Worm (Caenorhabditis elegans): ENCODE measurements around the gene gspd-1.

Gene gspd-1

ce11 chrIV:11284102-11284531 lies 33.1 kb upstream of the gspd-1 start (continued):
- TF ChIP-seq F16B12.6 (tag; optimal IDR thresholded peaks at IDR 0.05) = no peak
- no peak for TF ChIP-seq fos-1 (tag; optimal IDR thresholded peaks at IDR 0.05)
- peak in 1 of 2 experiments; percentile 20 for TF ChIP-seq lsy-2 (tag; optimal IDR thresholded peaks at IDR 0.05)
- TF ChIP-seq skn-1 (tag; optimal IDR thresholded peaks at IDR 0.05) = no peak
- TF ChIP-seq fkh-10 (GFP tag; optimal IDR thresholded peaks at IDR 0.05) = no peak
- peak; percentile 50 for TF ChIP-seq nhr-90 (tag; optimal IDR thresholded peaks at IDR 0.05; ENCODE audit: poor library complexity)
- TF ChIP-seq lin-14 (GFP tag; optimal IDR thresholded peaks at IDR 0.05) = no peak
- TF ChIP-seq ceh-82 (tag; optimal IDR thresholded peaks at IDR 0.05) = peak in 1 of 3 experiments; percentile 1
- TF ChIP-seq efl-3 (GFP tag; optimal IDR thresholded peaks at IDR 0.05) = no peak
- TF ChIP-seq nhr-47 (tag; optimal IDR thresholded peaks at IDR 0.05) = no peak
- no peak for TF ChIP-seq tlp-1 (tag; optimal IDR thresholded peaks at IDR 0.05)
- TF ChIP-seq swsn-7 (tag; optimal IDR thresholded peaks at IDR 0.05) = no peak

DNA sequence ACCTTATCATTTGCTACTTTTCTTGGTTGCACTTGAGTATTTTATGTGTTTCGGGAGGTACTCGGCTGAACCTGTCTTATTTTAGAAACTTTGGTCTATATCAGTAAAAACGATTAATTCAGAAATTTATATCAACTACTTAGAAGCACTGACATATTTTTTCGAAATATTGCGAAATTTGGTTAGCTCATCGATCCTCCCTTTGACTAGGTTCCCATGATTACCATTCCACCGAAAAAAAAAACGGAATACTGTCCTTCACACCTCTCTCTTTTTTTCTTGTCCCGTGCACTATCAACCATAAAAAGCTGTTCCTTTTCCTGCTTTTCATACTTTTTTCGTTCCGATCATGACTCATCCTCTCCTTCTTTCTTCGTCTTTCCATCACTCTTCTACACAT lies 32.0 kb upstream of the gspd-1 start:
- TF ChIP-seq nhr-85 (tag) (no peak), nhr-20 (tag; optimal IDR thresholded peaks at IDR 0.05) (no peak), skn-1 (tag; optimal IDR thresholded peaks at IDR 0.05) (no peak), ama-1 (optimal IDR thresholded peaks at IDR 0.05) (no peak), hpl-2 (GFP tag; optimal IDR thresholded peaks at IDR 0.05) (no peak), nhr-12 (tag; optimal IDR thresholded peaks at IDR 0.05) (no peak), fkh-8 (tag; optimal IDR thresholded peaks at IDR 0.05) (no peak), ceh-88 (GFP tag; IDR thresholded peaks at IDR 0.05) (no peak), C04F5.9 (tag; optimal IDR thresholded peaks at IDR 0.05) (no peak), elt-3 (tag; optimal IDR thresholded peaks at IDR 0.05) (no peak), snu-23 (GFP tag; optimal IDR thresholded peaks at IDR 0.05) (no peak), nhr-11 (tag; optimal IDR thresholded peaks at IDR 0.05) (no peak)

- TF ChIP-seq blmp-1 (tag; optimal IDR thresholded peaks at IDR 0.05) = no peak
- TF ChIP-seq ets-5 (GFP tag; IDR thresholded peaks at IDR 0.05) = no peak
- TF ChIP-seq elt-2 (tag; optimal IDR thresholded peaks at IDR 0.05) = peak; percentile 3
- no peak for TF ChIP-seq snu-23 (GFP tag; optimal IDR thresholded peaks at IDR 0.05)
- no peak for TF ChIP-seq efl-1 (optimal IDR thresholded peaks at IDR 0.05)
- TF ChIP-seq efl-1 (GFP tag; optimal IDR thresholded peaks at IDR 0.05 in 1 of 2) = peak in 1 of 2 experiments; percentile 55
Measured at ce11 chrIV:11286112-11286511, 31.1 kb upstream of the gspd-1 start.

DNA sequence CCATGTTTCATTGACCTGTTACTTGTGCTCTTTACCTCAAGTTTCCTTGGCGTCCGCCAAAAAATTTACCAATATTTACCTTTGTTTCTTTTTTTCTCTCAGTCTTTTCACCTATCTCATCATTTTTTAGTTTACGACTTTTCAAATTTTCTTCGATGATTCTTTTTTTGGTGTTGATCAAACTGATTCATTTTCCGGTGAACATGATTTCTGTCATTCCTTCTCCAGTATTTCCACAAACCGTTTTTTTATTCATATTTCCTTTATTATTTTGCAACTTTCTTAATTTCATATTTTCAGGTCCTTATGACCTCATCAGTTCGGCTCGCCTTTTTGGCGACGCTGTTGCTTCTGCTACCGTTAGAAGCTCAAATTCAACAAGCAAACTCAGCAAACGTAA lies 29.7 kb upstream of the gspd-1 start, which contains the start of gene F54D1.6:
F54D1.6 (plus strand) TSS at position 301 of the 400 bp plus-strand sequence.
- TF ChIP-seq elt-2 (tag; optimal IDR thresholded peaks at IDR 0.05) (no peak), efl-1 (optimal IDR thresholded peaks at IDR 0.05) (no peak), efl-1 (GFP tag; optimal IDR thresholded peaks at IDR 0.05 in 1 of 2) (peak in 1 of 2 experiments; percentile 58)

ce11 chrIV:11288965-11289364 lies 28.3 kb upstream of the gspd-1 start:
- TF ChIP-seq fkh-4 (tag; optimal IDR thresholded peaks at IDR 0.05; ENCODE audit: borderline replicate concordance) (no peak), hlh-4 (tag; optimal IDR thresholded peaks at IDR 0.05) (no peak), lin-14 (GFP tag; optimal IDR thresholded peaks at IDR 0.05) (peak; percentile 6), elt-2 (tag; optimal IDR thresholded peaks at IDR 0.05) (peak; percentile 91), pqm-1 (tag; optimal IDR thresholded peaks at IDR 0.05) (peak; percentile 83), lin-35 (GFP tag; optimal IDR thresholded peaks at IDR 0.05) (peak in 1 of 2 experiments; percentile 46)

ce11 chrIV:11296787-11297186 lies 20.4 kb upstream of the gspd-1 start, which contains the start of gene mttu-1:
Gene mttu-1 (minus strand): TSS chrIV:11296887.
- TF ChIP-seq elt-3 (tag; optimal IDR thresholded peaks at IDR 0.05) (no peak), ceh-88 (GFP tag; IDR thresholded peaks at IDR 0.05) (no peak), fkh-8 (tag; optimal IDR thresholded peaks at IDR 0.05) (no peak), sup-37 (GFP tag; optimal IDR thresholded peaks at IDR 0.05) (no peak), ceh-8 (GFP tag; optimal IDR thresholded peaks at IDR 0.05) (no peak), rnt-1 (tag; optimal IDR thresholded peaks at IDR 0.05) (no peak), ces-1 (GFP tag; optimal IDR thresholded peaks at IDR 0.05) (no peak), ceh-90 (tag; optimal IDR thresholded peaks at IDR 0.05) (no peak), F16B12.6 (tag; optimal IDR thresholded peaks at IDR 0.05) (no peak), irx-1 (tag; optimal IDR thresholded peaks at IDR 0.05) (no peak), xbp-1 (tag; optimal IDR thresholded peaks at IDR 0.05) (no peak), isw-1 (GFP tag; IDR thresholded peaks at IDR 0.05) (no peak), C16A3.4 (tag; optimal IDR thresholded peaks at IDR 0.05) (no peak)
